Worm (Caenorhabditis elegans): ENCODE results near the gene stc-1.

The stc-1 gene

DNA sequence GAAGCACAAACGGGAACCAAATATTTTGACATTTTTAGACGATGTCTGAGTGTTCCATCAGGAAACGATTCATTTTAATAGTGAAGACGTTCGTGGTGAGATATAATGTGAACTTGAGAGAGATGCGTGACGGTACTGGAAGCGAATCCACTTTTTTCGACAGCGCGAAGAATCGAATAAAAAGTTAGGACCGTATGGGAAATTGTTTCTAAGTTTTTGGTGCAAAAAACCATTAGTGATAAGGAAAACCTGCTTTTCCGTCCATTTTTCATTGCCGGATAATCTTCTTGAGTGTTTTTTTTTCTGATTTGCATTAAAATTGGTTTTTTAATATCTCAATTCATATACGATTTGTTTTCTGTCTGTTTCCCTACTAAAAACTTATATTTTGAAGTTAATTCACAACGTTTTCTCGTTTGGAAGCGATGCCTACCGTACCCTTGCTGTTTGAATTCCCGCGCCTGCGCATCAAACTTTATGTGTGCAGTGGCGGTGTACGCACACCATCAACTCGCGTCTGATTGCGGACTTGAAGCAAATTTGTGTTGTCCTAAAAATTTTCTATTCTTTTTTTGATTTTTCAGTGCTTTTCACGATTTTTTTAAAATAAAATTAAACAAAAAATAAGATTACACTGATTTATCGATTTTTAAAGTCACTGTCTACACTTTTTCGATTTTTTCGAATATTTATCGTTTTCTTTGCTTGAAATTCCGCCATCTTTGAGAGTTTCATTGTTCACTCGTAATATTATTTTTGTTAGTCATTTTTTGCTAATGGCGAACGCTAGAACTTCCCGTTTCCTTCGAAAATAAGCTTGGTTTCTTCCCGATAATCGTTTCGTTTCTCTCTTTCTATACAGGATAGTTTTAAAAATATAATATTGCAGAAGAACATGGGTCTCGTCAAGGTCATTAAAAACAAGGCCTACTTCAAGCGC is 3.4 kb upstream of the stc-1 start, which contains the start of the genes col-38 and rpl-5 (continued):
- peak; percentile 37 for TF ChIP-seq snpc-4 (GFP tag; optimal IDR thresholded peaks at IDR 0.05)
- TF ChIP-seq snpc-4 (tag; optimal IDR thresholded peaks at IDR 0.05), result peak; percentile 36 to 75 (median 56)
- 0 out of 2 replicates have a peak, but pooled peaks have one; percentile 27 for TF ChIP-seq B0019.2 (GFP tag; conservative IDR thresholded peaks at IDR 0.05)
- no peak for TF ChIP-seq lag-1 (GFP tag; IDR thresholded peaks at IDR 0.05)
- TF ChIP-seq unc-130 (GFP tag; optimal IDR thresholded peaks at IDR 0.05), result peak; percentile 16

DNA sequence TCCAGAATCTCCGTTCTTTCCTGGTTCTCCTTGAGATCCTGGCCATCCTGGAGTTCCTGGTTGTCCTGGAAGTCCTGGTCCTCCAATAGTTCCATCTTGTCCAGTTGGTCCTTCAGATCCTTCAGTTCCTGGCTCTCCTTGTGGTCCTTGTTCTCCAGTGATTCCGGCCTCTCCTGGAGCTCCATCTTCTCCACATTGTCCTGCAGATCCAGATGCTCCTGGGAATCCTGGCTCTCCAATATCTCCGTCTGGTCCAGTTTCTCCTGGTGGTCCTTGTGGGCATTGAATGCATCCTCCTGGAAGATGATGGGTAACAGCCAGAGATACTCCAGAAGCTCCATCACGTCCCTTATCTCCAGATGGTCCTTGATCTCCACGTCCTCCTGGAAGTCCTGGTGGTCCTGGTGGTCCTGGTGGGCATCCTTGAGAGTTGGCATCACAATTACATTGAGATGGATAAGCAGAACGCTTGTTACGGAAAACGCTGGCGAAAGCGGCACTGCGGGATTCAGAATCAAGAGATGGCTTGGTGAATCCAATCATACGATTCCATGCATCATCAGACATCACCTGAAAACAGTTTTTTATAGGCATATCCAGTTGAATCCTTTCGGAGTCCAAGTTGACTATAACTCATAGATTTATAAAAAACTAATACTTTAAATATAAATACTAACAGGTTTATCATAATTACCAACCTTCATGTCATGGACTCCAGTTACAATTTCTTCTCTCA is 2.5 kb upstream of the stc-1 start:
- TF ChIP-seq pha-4 (tag; optimal IDR thresholded peaks at IDR 0.05), result no peak
- no peak for TF ChIP-seq B0019.2 (GFP tag; conservative IDR thresholded peaks at IDR 0.05)
- TF ChIP-seq B0261.1 (tag; optimal IDR thresholded peaks at IDR 0.05), result no peak
- no peak for TF ChIP-seq egl-44 (GFP tag; IDR thresholded peaks at IDR 0.05)
- 0 out of 2 replicates have a peak, but pooled peaks have one; percentile 13 for TF ChIP-seq attf-3 (GFP tag; conservative IDR thresholded peaks at IDR 0.05)
- TF ChIP-seq mes-4 (tag; optimal IDR thresholded peaks at IDR 0.05), result no peak
- no peak for TF ChIP-seq let-607 (tag; optimal IDR thresholded peaks at IDR 0.05)
- TF ChIP-seq zfh-2 (GFP tag; conservative IDR thresholded peaks at IDR 0.05), result peak; percentile 56
- TF ChIP-seq ztf-28 (GFP tag; IDR thresholded peaks at IDR 0.05), result no peak
- no peak for TF ChIP-seq egl-18 (GFP tag; IDR thresholded peaks at IDR 0.05)
- no peak for TF ChIP-seq lsl-1 (GFP tag; optimal IDR thresholded peaks at IDR 0.05)
- no peak for TF ChIP-seq hlh-12 (tag; optimal IDR thresholded peaks at IDR 0.05)
- TF ChIP-seq F55B11.4 (tag; optimal IDR thresholded peaks at IDR 0.05; ENCODE audit: borderline replicate concordance, insufficient read depth), result no peak
- no peak for TF ChIP-seq F57A8.1 (GFP tag; optimal IDR thresholded peaks at IDR 0.05)
- TF ChIP-seq ceh-79 (tag; optimal IDR thresholded peaks at IDR 0.05), result peak; percentile 36
- no peak for TF ChIP-seq F49E8.2 (tag; optimal IDR thresholded peaks at IDR 0.05; ENCODE audit: insufficient read depth)
- TF ChIP-seq sdz-38 (tag; optimal IDR thresholded peaks at IDR 0.05), result no peak
- no peak for TF ChIP-seq ztf-25 (GFP tag; IDR thresholded peaks at IDR 0.05)
- TF ChIP-seq ztf-26 (tag; optimal IDR thresholded peaks at IDR 0.05), result no peak
- no peak for TF ChIP-seq nfya-2 (GFP tag; IDR thresholded peaks at IDR 0.05)
- TF ChIP-seq hlh-26 (GFP tag; conservative IDR thresholded peaks at IDR 0.05), result no peak
- no peak for TF ChIP-seq atf-7 (tag; optimal IDR thresholded peaks at IDR 0.05)
- no peak for TF ChIP-seq snpc-1.3 (tag; optimal IDR thresholded peaks at IDR 0.05; ENCODE audit: insufficient read depth)
- TF ChIP-seq zim-3 (tag; optimal IDR thresholded peaks at IDR 0.05), result no peak
- no peak for TF ChIP-seq nhr-27 (tag; optimal IDR thresholded peaks at IDR 0.05)
- no peak for TF ChIP-seq nhr-90 (tag; optimal IDR thresholded peaks at IDR 0.05)
- no peak for TF ChIP-seq F23B12.7 (tag; optimal IDR thresholded peaks at IDR 0.05; ENCODE audit: insufficient read depth)
- no peak for TF ChIP-seq K11D2.4 (GFP tag; IDR thresholded peaks at IDR 0.05)
- no peak for TF ChIP-seq rec-8 (tag; optimal IDR thresholded peaks at IDR 0.05)
- no peak for TF ChIP-seq F10E7.11 (tag; optimal IDR thresholded peaks at IDR 0.05)
- no peak for TF ChIP-seq lsy-27 (tag; optimal IDR thresholded peaks at IDR 0.05; ENCODE audit: borderline replicate concordance, insufficient read depth)
- TF ChIP-seq nhr-120 (GFP tag; IDR thresholded peaks at IDR 0.05), result no peak
- no peak for TF ChIP-seq Y67H2A.10 (GFP tag; conservative IDR thresholded peaks at IDR 0.05)
- TF ChIP-seq efl-1 (GFP tag; optimal IDR thresholded peaks at IDR 0.05), result no peak
- TF ChIP-seq lin-35 (GFP tag; optimal IDR thresholded peaks at IDR 0.05), result no peak
- 0 out of 2 replicates have a peak, but pooled peaks have one; percentile 43 for TF ChIP-seq dox-1 (GFP tag; IDR thresholded peaks at IDR 0.05)
- TF ChIP-seq madf-3 (GFP tag; IDR thresholded peaks at IDR 0.05), result 0 out of 2 replicates have a peak, but pooled peaks have one; percentile 41
- TF ChIP-seq aptf-3 (GFP tag; IDR thresholded peaks at IDR 0.05), result no peak

Measured in whole organism, young adult.